Fruit fly (Drosophila melanogaster): ENCODE measurements around the gene CG33509.

dm6 chr2L:21082444-21083201 lies 3.7 kb downstream of the CG33509 start, which contains the start of gene CG33511:
- TF ChIP-seq CTCF (optimal IDR thresholded peaks at IDR 0.05): no peak
- TF ChIP-seq CG8478 (optimal IDR thresholded peaks at IDR 0.05): no peak

Measured in S2 (cell line).